Worm (Caenorhabditis elegans): Measurements from ENCODE around the gene F33G12.3.
A peak's percentile ranks its signal among the peaks of the same experiment; 100 is the strongest.

DNA sequence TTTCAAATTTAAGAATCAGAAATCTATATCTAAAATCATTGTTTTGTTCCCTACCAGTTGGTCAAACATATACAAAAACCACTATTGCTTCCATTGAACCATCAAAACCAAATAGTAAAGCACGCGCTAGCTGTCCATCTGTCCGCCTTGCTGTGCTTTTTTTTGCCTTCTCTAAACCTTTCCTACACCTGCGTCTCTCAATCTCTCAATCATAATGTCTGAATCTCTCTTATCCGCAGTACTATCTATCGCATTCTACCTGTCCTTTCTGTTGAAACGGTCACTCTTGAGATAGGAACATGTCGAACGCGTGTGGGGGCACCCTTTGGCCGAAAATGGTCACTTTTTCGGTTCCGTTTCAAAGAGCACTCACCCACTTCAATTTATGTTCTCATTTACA lies 13.4 kb upstream of the F33G12.3 start:
- TF ChIP-seq unc-130 (GFP tag; optimal IDR thresholded peaks at IDR 0.05) (no peak), snpc-1.1 (tag; optimal IDR thresholded peaks at IDR 0.05; ENCODE audit: insufficient read depth) (no peak), ets-4 (GFP tag; optimal IDR thresholded peaks at IDR 0.05) (no peak), Y67H2A.10 (GFP tag; conservative IDR thresholded peaks at IDR 0.05) (no peak), ama-1 (optimal IDR thresholded peaks at IDR 0.05) (no peak), ama-1 (GFP tag; optimal IDR thresholded peaks at IDR 0.05) (no peak), cebp-1 (GFP tag; IDR thresholded peaks at IDR 0.05) (no peak), cebp-1 (tag; optimal IDR thresholded peaks at IDR 0.05) (peak; percentile 19), F22D6.2 (tag; optimal IDR thresholded peaks at IDR 0.05) (no peak), attf-5 (GFP tag; optimal IDR thresholded peaks at IDR 0.05) (no peak), ceh-27 (GFP tag; optimal IDR thresholded peaks at IDR 0.05) (no peak), dox-1 (GFP tag; IDR thresholded peaks at IDR 0.05) (no peak), B0336.3 (GFP tag; IDR thresholded peaks at IDR 0.05) (no peak), dpl-1 (GFP tag; optimal IDR thresholded peaks at IDR 0.05) (no peak)
